Worm (Caenorhabditis elegans): ENCODE data around the gene K02G10.5.

The K02G10.5 gene

DNA sequence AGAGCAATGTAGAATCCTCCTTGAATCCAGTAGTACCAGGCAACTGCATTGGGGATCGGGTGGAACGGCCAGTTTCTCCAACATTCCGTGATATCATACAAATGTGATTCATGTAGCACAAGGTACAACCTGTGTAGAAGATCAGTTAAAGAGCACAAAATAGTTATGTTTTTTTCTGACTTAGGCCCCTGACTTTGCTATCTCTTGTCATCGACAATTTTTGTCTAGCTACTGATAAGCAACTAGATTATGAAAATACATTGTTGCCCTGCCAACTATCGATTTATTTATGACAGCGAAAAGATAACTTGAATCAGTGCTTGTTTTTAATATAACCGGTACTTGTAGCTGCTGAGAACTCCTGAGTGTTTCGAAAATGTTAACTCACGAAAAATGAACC is 7.3 kb upstream of the K02G10.5 start:
- no peak for TF ChIP-seq him-1 (tag; optimal IDR thresholded peaks at IDR 0.05)
- TF ChIP-seq W03F9.2 (tag; optimal IDR thresholded peaks at IDR 0.05), result no peak

DNA sequence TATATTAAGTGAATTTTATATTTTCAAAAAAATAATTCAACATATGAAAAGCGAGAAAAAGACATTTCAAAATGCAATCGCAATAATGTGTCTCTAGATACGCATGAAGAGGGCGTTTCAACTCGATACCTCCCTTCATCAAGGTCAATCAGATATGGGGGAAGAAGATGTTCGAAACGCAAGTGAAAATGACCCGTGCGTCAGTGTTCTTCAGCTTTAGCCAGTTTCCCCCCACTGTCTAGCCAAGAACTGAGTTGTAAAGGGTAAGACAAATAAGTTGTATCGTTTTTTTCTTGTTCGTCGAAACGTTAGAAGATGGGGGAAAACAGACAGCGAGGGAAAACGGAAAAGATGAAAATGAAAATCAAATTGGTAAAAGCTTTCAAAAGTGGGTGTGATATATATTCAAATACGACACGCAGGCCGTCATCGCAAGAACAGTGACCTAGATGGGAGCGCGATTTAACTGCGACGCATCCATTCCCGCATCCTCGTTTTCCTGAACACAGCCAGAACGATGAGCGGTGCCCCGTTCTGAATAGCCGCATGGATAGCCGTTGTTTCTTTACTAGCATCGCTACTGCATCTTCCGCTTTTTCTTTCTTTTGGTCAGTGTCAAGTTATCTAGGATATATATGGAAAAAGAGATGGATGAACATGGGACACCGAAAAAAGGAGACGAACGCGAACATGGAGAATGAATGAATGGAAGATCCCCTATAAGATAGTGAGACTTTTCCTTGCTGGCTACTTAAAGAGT is 3.8 kb upstream of the K02G10.5 start:
- no peak for TF ChIP-seq W03F9.2 (tag; optimal IDR thresholded peaks at IDR 0.05)
- TF ChIP-seq dao-5 (tag; optimal IDR thresholded peaks at IDR 0.05), result no peak
- no peak for TF ChIP-seq him-1 (tag; optimal IDR thresholded peaks at IDR 0.05)

DNA sequence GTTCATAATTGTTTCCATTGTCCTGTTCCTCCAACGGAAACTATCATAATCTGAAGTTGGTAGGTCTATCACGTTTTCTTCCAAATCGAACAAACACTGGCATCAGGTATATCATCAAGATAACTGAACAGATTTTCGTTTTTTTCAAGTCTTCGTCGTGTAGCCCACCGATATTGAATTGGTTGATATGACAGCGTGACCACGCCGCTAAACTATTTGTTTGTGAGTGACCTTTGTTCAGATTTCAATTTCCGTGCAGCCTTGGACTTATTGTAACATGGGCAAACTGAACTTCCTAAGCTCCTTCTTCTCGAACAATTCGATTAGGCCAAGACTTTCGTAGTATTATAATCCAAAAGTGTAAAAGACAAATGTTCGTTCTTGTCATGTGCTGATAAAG is 5.4 kb downstream of the K02G10.5 start:
- TF ChIP-seq him-1 (tag; optimal IDR thresholded peaks at IDR 0.05), result no peak
- TF ChIP-seq W03F9.2 (tag; optimal IDR thresholded peaks at IDR 0.05), result no peak
- no peak for TF ChIP-seq dao-5 (tag; optimal IDR thresholded peaks at IDR 0.05)

DNA sequence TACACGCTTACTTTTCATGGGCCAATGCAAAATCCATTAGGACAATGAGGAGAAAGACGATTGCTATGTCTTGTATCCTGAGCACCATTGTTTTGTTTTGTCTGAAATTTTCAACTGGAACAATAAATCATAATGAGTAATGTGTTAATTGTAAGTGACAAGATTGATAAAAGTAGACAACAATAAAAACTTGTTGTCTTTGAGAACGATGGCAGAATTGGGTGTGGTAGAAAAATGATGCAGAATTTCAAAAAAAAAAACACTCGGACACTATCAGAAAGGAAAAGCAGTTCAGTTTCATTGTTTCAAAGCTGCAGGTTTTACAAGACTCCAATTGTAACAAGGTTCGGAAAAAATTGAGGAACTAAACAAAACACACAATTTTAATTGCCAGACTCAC is 8.4 kb downstream of the K02G10.5 start, which contains the start of gene K02G10.15:
K02G10.15 (minus strand) TSS at position 101 of the 400 bp plus-strand sequence.
- TF ChIP-seq W03F9.2 (tag; optimal IDR thresholded peaks at IDR 0.05), result no peak
- TF ChIP-seq him-1 (tag; optimal IDR thresholded peaks at IDR 0.05), result no peak
- no peak for TF ChIP-seq dao-5 (tag; optimal IDR thresholded peaks at IDR 0.05)

DNA sequence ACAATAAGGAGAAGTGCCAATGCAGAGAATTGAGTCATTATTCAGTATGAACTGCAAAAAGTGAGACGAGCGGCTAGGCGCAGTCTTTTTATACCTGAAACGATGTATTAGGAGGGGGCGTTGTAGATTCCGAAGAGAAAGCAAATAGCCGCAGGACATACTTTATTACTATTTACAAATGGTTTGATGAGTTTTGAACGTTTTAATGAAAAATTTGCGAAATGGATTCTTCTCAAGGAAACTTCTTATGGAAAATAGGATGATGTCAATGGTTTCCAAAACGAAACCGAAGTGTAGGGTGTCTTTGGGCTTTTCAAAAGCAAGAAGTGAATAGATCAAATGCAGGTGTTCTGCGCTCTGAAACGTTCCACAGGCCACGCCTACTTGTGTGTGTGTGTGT is 13.0 kb downstream of the K02G10.5 start, which contains the start of gene flp-11:
flp-11 (minus strand) TSS at position 101 of the 400 bp plus-strand sequence.
- no peak for TF ChIP-seq dao-5 (tag; optimal IDR thresholded peaks at IDR 0.05)
- no peak for TF ChIP-seq him-1 (tag; optimal IDR thresholded peaks at IDR 0.05)
- TF ChIP-seq W03F9.2 (tag; optimal IDR thresholded peaks at IDR 0.05), result no peak

DNA sequence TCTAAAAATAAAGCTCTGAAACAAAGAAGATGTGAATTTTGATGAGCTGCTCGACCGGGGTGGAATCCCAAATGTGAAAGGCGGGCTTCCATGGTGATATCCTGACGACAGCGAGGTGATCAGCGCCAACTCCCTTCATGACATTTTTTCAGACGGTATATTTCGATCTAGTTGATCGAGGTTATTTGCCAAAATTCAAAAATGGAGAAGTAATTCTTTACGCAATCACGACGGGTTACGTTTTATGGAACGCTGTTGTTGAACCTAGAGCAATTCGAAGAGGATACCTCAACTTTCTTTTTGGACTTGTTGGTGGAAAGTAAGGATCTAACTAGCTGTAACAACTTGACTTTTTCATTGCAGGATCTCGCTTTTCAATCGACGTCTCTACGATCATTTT is 14.3 kb downstream of the K02G10.5 start:
- TF ChIP-seq him-1 (tag; optimal IDR thresholded peaks at IDR 0.05) (no peak), W03F9.2 (tag; optimal IDR thresholded peaks at IDR 0.05) (no peak), dao-5 (tag; optimal IDR thresholded peaks at IDR 0.05) (no peak)

DNA sequence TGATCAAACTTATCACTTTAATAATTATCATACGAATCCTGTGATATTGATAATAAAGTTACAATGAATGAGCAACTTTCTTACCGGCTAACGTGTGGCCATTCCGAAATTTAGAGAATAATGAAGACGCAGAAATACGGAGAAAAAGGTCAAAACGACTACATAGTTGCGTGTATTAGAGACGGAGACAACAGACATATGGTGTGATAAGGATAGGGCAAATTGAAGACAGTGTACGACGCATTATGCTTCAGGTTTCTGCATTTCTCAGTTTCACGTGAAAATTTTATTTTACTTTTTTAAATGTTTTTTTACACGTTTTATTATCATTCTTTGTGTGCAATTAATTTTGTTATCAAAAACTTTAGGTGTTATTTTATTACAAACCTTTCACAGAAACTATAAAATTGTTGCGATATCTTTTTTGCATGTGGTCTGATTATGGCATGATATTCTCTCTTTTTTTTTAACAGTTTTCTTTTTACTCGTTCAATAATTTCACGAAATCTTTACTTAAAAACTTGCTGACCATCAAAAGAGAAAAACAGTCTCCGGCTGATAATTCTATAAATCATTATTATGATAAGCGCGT is 17.7 kb downstream of the K02G10.5 start, which contains the start of gene tmem-135:
tmem-135 (plus strand) TSS at position 542 of the 592 bp plus-strand sequence.
- TF ChIP-seq him-1 (tag; optimal IDR thresholded peaks at IDR 0.05) (no peak), dao-5 (tag; optimal IDR thresholded peaks at IDR 0.05) (no peak), W03F9.2 (tag; optimal IDR thresholded peaks at IDR 0.05) (no peak)

DNA sequence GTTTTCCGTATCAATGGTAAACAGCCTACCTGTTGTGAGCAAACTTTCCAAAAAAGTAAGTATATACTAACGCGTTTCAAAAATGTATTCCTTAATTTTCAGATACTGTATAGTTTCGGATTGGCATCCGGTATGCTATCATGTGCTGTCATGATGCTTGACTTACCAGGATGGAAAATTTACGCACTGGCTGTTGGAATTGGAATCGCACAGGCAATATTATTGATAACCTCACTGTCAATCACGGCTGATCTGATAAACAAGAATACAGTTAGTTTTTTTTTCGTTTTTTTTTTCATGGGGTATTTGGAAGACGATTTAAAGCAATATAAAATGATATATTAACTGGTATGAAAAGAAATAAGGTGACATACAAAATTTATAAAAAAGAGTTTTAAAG is 19.2 kb downstream of the K02G10.5 start:
- TF ChIP-seq dao-5 (tag; optimal IDR thresholded peaks at IDR 0.05) (no peak), him-1 (tag; optimal IDR thresholded peaks at IDR 0.05) (no peak), W03F9.2 (tag; optimal IDR thresholded peaks at IDR 0.05) (no peak)

DNA sequence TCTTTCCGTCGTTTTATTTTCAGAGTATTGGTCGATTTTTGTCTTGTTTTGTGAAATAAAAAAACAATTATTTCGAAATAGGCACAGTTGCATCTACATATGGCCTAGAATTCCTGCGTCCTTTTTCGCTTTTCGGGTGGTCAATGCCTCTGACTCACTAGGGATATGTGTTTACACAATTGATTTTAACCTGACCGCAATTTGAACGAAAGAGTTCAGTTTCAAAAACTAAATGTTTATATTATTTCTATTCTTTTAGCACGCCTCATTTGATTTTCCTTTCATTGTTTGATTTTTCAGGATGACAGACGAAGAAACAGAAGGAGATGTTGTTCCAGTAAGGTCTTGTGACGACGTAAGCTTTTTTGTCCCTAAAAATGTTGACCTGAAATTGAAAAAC is 23.2 kb downstream of the K02G10.5 start, which contains the start of gene mfsd-12:
mfsd-12 (plus strand) TSS at position 301 of the 400 bp plus-strand sequence.
- TF ChIP-seq dao-5 (tag; optimal IDR thresholded peaks at IDR 0.05) (no peak), him-1 (tag; optimal IDR thresholded peaks at IDR 0.05) (no peak), W03F9.2 (tag; optimal IDR thresholded peaks at IDR 0.05) (no peak)

DNA sequence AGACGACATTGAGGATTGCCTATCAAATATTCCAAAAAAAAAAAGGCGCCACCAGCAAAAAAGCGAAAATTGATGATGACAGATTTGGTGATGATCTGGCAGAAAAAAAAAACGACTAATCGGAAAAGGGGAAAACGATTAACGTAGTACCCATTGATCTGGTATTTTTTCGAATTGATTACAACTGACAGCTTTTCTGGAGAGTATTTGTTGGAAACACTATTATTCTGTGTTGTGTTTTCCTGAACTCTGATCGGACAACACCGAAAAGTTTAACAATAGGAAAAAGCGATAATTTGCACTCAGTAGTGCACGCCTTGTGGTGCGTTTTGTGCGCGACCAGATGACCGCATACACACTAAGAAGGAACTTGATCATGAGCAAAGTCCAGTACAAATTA is 26.3 kb downstream of the K02G10.5 start:
- no peak for TF ChIP-seq W03F9.2 (tag; optimal IDR thresholded peaks at IDR 0.05)
- TF ChIP-seq him-1 (tag; optimal IDR thresholded peaks at IDR 0.05), result no peak
- TF ChIP-seq dao-5 (tag; optimal IDR thresholded peaks at IDR 0.05), result no peak

DNA sequence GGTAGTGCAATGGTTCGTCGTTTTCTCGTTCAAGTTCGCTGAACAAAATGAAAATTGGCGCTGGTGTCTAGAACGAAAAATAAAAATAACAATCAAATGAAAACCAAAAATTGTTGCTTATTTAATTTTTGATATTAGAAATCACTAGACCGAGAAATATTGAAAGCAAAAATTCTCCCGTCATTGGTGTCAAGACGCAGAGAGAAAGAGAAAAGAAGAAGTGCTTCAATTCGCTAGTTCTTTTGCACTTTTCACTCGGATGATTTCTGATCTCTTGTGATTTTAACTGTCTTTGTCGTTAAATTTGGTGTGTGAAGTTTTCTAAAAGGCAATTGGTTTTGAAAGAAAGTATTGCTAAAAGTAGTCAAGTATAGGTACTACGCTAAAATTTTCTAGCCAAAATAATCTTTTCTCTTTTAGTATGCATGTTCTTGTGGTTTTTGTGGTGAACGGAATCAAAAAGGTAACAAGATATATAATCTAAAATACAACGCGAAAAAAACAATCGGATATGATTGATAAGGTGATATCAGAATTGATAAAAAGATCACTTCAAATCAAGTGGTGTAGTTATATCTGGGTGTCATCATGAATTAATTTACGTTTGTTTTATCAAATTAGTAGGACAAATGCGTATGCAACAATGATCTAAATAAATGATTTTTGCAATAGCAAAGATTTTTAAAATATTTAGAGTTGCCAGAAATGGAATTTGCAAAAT is 27.9 kb downstream of the K02G10.5 start:
- TF ChIP-seq dao-5 (tag; optimal IDR thresholded peaks at IDR 0.05) (no peak), W03F9.2 (tag; optimal IDR thresholded peaks at IDR 0.05) (no peak), him-1 (tag; optimal IDR thresholded peaks at IDR 0.05) (no peak)

DNA sequence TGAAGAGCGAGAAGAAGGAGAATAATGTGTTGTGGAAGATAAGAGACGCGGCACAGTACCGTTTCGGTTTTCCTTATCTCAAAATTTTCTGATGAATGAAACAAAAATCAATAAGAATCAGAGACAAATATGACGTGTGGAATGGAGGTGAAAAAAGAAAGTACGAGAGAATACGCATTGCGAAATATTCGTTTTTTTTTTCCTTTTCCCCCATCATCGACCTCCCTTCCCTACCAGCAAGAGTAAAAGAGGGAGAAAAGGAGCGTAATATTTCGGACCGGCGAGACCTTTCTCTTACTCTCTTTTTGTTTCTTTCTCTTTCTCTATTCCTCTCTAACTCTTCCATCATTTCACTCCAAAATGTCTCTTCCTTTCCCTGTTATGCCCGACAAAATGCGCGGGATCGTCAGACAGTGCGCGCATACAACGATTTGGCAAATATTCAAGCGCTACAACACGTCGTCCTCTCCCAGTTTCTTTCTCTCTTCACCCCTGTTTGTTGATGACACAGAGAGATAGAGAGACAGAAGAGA is 28.6 kb downstream of the K02G10.5 start:
- TF ChIP-seq W03F9.2 (tag; optimal IDR thresholded peaks at IDR 0.05), result no peak
- no peak for TF ChIP-seq him-1 (tag; optimal IDR thresholded peaks at IDR 0.05)
- no peak for TF ChIP-seq dao-5 (tag; optimal IDR thresholded peaks at IDR 0.05)

DNA sequence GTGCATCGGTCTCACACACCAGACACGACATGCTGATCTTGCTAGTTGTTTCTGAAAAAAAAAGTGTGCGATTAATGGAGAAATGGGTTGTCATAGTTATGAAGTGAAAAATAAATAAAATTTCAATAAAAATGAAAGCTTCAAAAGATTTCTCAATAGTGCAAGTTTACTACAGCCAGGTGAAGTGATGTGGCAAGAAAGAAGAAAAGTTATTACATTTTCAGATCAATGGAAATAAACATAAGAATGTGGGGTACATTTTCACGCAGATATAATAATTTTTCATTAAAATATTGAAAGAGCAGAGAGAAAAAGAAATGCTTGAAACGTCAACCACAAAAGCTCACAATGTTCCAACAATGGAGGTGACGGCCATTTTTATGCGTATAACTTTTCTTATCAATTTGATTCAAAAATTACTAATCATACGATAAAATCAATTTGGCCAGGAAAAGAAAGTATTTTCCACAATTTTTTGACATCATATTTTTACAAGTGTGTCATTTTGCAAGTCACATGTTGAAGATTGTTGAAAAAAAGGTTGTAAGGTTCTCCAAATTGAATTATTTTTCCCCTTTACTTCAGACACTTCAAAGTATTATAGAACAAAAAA is 30.6 kb downstream of the K02G10.5 start, which contains the start of gene nhr-45:
nhr-45 (minus strand) TSS at position 51 of the 613 bp plus-strand sequence.
- TF ChIP-seq him-1 (tag; optimal IDR thresholded peaks at IDR 0.05) (no peak), W03F9.2 (tag; optimal IDR thresholded peaks at IDR 0.05) (no peak), dao-5 (tag; optimal IDR thresholded peaks at IDR 0.05) (no peak)

Measured in whole organism, L4/young adult.